Worm (Caenorhabditis elegans) whole organism, L4/young adult: ENCODE measurements around the gene catp-4.

ENCODE experiments used
- W03F9.2 ChIP-seq: fragments of 150-350 bp; optimal IDR thresholded peaks from 2 replicates; lab custom pipeline; 2014; ENCODE audit warnings: missing biosample characterization, missing genetic modification characterization
- dao-5 ChIP-seq: sonication (generic microtip); optimal IDR thresholded peaks from 2 replicates; lab custom pipeline; 2016; ENCODE audit warnings: missing genotype, missing genetic modification characterization, moderate library complexity, missing compliant biosample characterization
- him-1 ChIP-seq: sonication (generic microtip); optimal IDR thresholded peaks from 2 replicates; lab custom pipeline; 2016; ENCODE audit warnings: missing genotype, missing genetic modification reagents, missing genetic modification characterization, missing compliant biosample characterization

DNA sequence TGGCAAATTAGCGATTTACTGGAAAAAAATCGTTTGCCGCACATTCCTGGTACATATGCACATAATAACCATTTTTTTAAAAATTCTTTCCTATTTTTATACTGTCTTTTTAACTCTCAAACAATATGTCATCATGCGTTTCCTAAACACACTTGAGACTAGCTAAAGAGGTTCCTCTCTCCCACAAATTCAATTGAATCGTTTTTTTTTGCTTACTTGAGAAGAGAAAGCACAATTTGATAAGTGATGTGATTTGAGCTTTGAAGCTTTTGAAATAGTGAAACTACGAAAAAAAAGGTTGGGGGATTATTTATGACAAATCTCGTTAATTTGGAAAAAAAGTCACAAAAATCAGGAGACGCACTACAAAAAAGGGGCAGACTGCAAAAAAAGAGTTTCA lies 38.4 kb upstream of the catp-4 start:
- TF ChIP-seq W03F9.2: no peak
- no peak for TF ChIP-seq him-1 (tag; lab: Kevin White, UChicago)
- no peak for TF ChIP-seq dao-5
